Worm (Caenorhabditis elegans) whole organism, mixed stage, embryonic: ENCODE results near the gene moc-3.

Source experiments
- M03D4.4 ChIP-seq: sonication (generic microtip); optimal IDR thresholded peaks from 2 replicates; lab custom pipeline; 2017; ENCODE audit warnings: mild to moderate bottlenecking, missing genetic modification characterization, missing compliant biosample characterization
- bed-3 ChIP-seq: fragments of 200-800 bp; sonication (Bioruptor generic); optimal IDR thresholded peaks from 3 replicates; lab custom pipeline; 2018; ENCODE audit warnings: mild to moderate bottlenecking, missing genetic modification characterization, moderate library complexity, missing compliant biosample characterization
- blmp-1 ChIP-seq: fragments of 150-350 bp; optimal IDR thresholded peaks from 2 replicates; lab custom pipeline; 2014; ENCODE audit warnings: missing biosample characterization, missing genetic modification characterization
- ceh-39 ChIP-seq: fragments of 150-350 bp; optimal IDR thresholded peaks from 2 replicates; lab custom pipeline; 2014; ENCODE audit warnings: missing biosample characterization, missing genetic modification characterization
- ceh-43 ChIP-seq: fragments of 200-800 bp; sonication (Bioruptor generic); optimal IDR thresholded peaks from 2 replicates; lab custom pipeline; 2018; ENCODE audit warnings: mild to moderate bottlenecking, missing genetic modification characterization, moderate library complexity, missing compliant biosample characterization
- ceh-83 ChIP-seq: fragments of 200-800 bp; sonication (Bioruptor generic); optimal IDR thresholded peaks from 2 replicates; lab custom pipeline; 2018; ENCODE audit warnings: mild to moderate bottlenecking, missing genetic modification characterization, missing compliant biosample characterization
- ces-1 ChIP-seq: fragments of 150-350 bp; optimal IDR thresholded peaks from 2 replicates; lab custom pipeline; 2014; ENCODE audit warnings: missing biosample characterization, missing genetic modification reagents, missing genetic modification characterization
- cnd-1 ChIP-seq: fragments of 200-800 bp; sonication (Bioruptor generic); optimal IDR thresholded peaks from 2 replicates; lab custom pipeline; 2018; ENCODE audit warnings: mild to moderate bottlenecking, missing genetic modification characterization, missing compliant biosample characterization
- drap-1 ChIP-seq: fragments of 200-800 bp; sonication (Bioruptor generic); optimal IDR thresholded peaks from 3 replicates; lab custom pipeline; 2018; ENCODE audit warnings: mild to moderate bottlenecking, missing genetic modification characterization, missing compliant biosample characterization
- elt-1 ChIP-seq: sonication (generic microtip); optimal IDR thresholded peaks from 2 replicates; lab custom pipeline; 2017; ENCODE audit warnings: missing genetic modification characterization, mild to moderate bottlenecking, missing compliant biosample characterization, antibody characterized with exemption, moderate library complexity, borderline replicate concordance; ENCODE audit not compliant: insufficient read depth
- elt-3 ChIP-seq: fragments of 150-350 bp; optimal IDR thresholded peaks from 2 replicates; lab custom pipeline; 2014; ENCODE audit warnings: missing biosample characterization, missing genetic modification characterization
- ham-2 ChIP-seq: fragments of 200-800 bp; sonication (Bioruptor generic); optimal IDR thresholded peaks from 2 replicates; lab custom pipeline; 2018; ENCODE audit warnings: mild to moderate bottlenecking, missing genetic modification characterization, missing compliant biosample characterization
- hlh-1 ChIP-seq: fragments of 150-350 bp; optimal IDR thresholded peaks from 2 replicates; lab custom pipeline; 2014; ENCODE audit warnings: missing biosample characterization, missing genetic modification reagents, missing genetic modification characterization
- lin-32 ChIP-seq: fragments of 200-800 bp; sonication (Bioruptor generic); optimal IDR thresholded peaks from 2 replicates; lab custom pipeline; 2018; ENCODE audit warnings: mild to moderate bottlenecking, missing genetic modification characterization, missing compliant biosample characterization
- lsy-2 ChIP-seq: fragments of 150-350 bp; optimal IDR thresholded peaks from 2 replicates; lab custom pipeline; 2014; ENCODE audit warnings: missing biosample characterization, missing genetic modification characterization
- mab-5 ChIP-seq: fragments of 150-350 bp; optimal IDR thresholded peaks from 2 replicates; lab custom pipeline; 2014; ENCODE audit warnings: missing biosample characterization, missing genetic modification characterization
- mls-2 ChIP-seq: sonication (generic microtip); optimal IDR thresholded peaks from 2 replicates; lab custom pipeline; 2016; ENCODE audit warnings: mild to moderate bottlenecking, missing genetic modification characterization, moderate library complexity, missing compliant biosample characterization
- nhr-12 ChIP-seq: fragments of 150-350 bp; optimal IDR thresholded peaks from 2 replicates; lab custom pipeline; 2014; ENCODE audit warnings: missing biosample characterization, missing genetic modification characterization
- nhr-2 ChIP-seq: fragments of 150-350 bp; optimal IDR thresholded peaks from 2 replicates; lab custom pipeline; 2014; ENCODE audit warnings: missing biosample characterization, missing genetic modification characterization
- nhr-237 ChIP-seq: fragments of 150-350 bp; optimal IDR thresholded peaks from 2 replicates; lab custom pipeline; 2014; ENCODE audit warnings: missing biosample characterization, missing genetic modification characterization
- nhr-28 ChIP-seq: fragments of 150-350 bp; optimal IDR thresholded peaks from 2 replicates; lab custom pipeline; 2014; ENCODE audit warnings: missing biosample characterization, missing genetic modification characterization
- nhr-76 ChIP-seq: sonication (generic microtip); optimal IDR thresholded peaks from 2 replicates; lab custom pipeline; 2017; ENCODE audit warnings: missing biosample characterization, missing genetic modification characterization
- pha-4 ChIP-seq: fragments of 150-350 bp; optimal IDR thresholded peaks from 2 replicates; lab custom pipeline; 2018; ENCODE audit warnings: missing biosample characterization, missing genetic modification reagents, missing genetic modification characterization
- sem-2 ChIP-seq: fragments of 200-800 bp; sonication (Bioruptor generic); optimal IDR thresholded peaks from 2 replicates; lab custom pipeline; 2018; ENCODE audit warnings: mild to moderate bottlenecking, missing genetic modification characterization, missing compliant biosample characterization
- sptf-1 ChIP-seq: sonication (generic microtip); optimal IDR thresholded peaks from 2 replicates; lab custom pipeline; 2017; ENCODE audit warnings: mild to moderate bottlenecking, missing genetic modification characterization, moderate library complexity, missing compliant biosample characterization
- tbx-8 ChIP-seq: fragments of 200-800 bp; sonication (Bioruptor generic); optimal IDR thresholded peaks from 2 replicates; lab custom pipeline; 2018; ENCODE audit warnings: mild to moderate bottlenecking, missing genetic modification characterization, moderate library complexity, missing compliant biosample characterization
- unc-120 ChIP-seq: sonication (generic microtip); optimal IDR thresholded peaks from 2 replicates; lab custom pipeline; 2017; ENCODE audit warnings: missing genetic modification characterization, missing compliant biosample characterization; ENCODE audit not compliant: poor library complexity, severe bottlenecking
- unc-39 ChIP-seq: fragments of 150-350 bp; optimal IDR thresholded peaks from 2 replicates; lab custom pipeline; 2014; ENCODE audit warnings: missing biosample characterization, missing genetic modification characterization
- zip-8 ChIP-seq: fragments of 150-350 bp; optimal IDR thresholded peaks from 2 replicates; lab custom pipeline; 2014; ENCODE audit warnings: missing biosample characterization, missing genetic modification characterization
- ztf-11 ChIP-seq: fragments of 150-350 bp; optimal IDR thresholded peaks from 2 replicates; lab custom pipeline; 2014; ENCODE audit warnings: missing biosample characterization, missing genetic modification characterization

Gene moc-3

ce11 chrIV:8107502-8107901, 22.9 kb upstream of the moc-3 start, which contains the start of gene rabs-5:
Gene rabs-5, minus strand, starts transcription at chrIV:8107602.
- TF ChIP-seq ceh-39 (tag; lab: Kevin White, UChicago), result no peak
- no peak for TF ChIP-seq zip-8 (tag; lab: Kevin White, UChicago)
- peak; percentile 11 for TF ChIP-seq ces-1 (GFP tag; lab: Kevin White, UChicago)

ce11 chrIV:8112187-8112586, 18.2 kb upstream of the moc-3 start, which contains the start of gene Y42H9AR.4:
Gene Y42H9AR.4, minus strand, starts transcription at chrIV:8112218.
- TF ChIP-seq ceh-39 (tag; lab: Kevin White, UChicago), result no peak
- TF ChIP-seq tbx-8 (GFP tag; lab: Kevin White, UChicago), result no peak
- no peak for TF ChIP-seq nhr-76 (tag; lab: Kevin White, UChicago)
- TF ChIP-seq cnd-1 (tag; lab: Kevin White, UChicago), result no peak
- TF ChIP-seq ceh-83 (GFP tag; lab: Kevin White, UChicago), result no peak
- no peak for TF ChIP-seq drap-1 (GFP tag; lab: Kevin White, UChicago)
- no peak for TF ChIP-seq pha-4 (tag; lab: Kevin White, UChicago)
- peak; percentile 65 for TF ChIP-seq lin-32
- peak; percentile 67 for TF ChIP-seq unc-120
- no peak for TF ChIP-seq zip-8 (tag; lab: Kevin White, UChicago)
- no peak for TF ChIP-seq ceh-43 (GFP tag; lab: Kevin White, UChicago)
- TF ChIP-seq blmp-1 (tag; lab: Kevin White, UChicago), result peak; percentile 2
- TF ChIP-seq mls-2 (tag; lab: Kevin White, UChicago), result no peak
- no peak for TF ChIP-seq lsy-2 (tag; lab: Kevin White, UChicago)

ce11 chrIV:8112646-8113045, 17.7 kb upstream of the moc-3 start:
- TF ChIP-seq ces-1 (GFP tag; lab: Kevin White, UChicago), result peak; percentile 31
- TF ChIP-seq nhr-12, result no peak
- TF ChIP-seq M03D4.4 (tag; lab: Kevin White, UChicago), result no peak

- TF ChIP-seq ztf-11 (tag; lab: Kevin White, UChicago) (no peak), hlh-1 (tag; lab: Kevin White, UChicago) (no peak), ces-1 (GFP tag; lab: Kevin White, UChicago) (peak; percentile 67), lsy-2 (tag; lab: Kevin White, UChicago) (peak; percentile 48)
Measured at ce11 chrIV:8113161-8113560, 17.2 kb upstream of the moc-3 start, which contains the start of gene Y42H9AR.1. Gene Y42H9AR.1, plus strand, starts transcription at chrIV:8113393.

- TF ChIP-seq sptf-1 (no peak), nhr-28 (tag; lab: Kevin White, UChicago) (no peak), bed-3 (GFP tag; lab: Kevin White, UChicago) (no peak), nhr-2 (tag; lab: Kevin White, UChicago) (no peak), mab-5 (tag; lab: Kevin White, UChicago) (no peak), tbx-8 (GFP tag; lab: Kevin White, UChicago) (no peak), lsy-2 (tag; lab: Kevin White, UChicago) (no peak), nhr-76 (tag; lab: Kevin White, UChicago) (no peak), pha-4 (tag; lab: Kevin White, UChicago) (no peak), nhr-12 (no peak)
Measured at ce11 chrIV:8114535-8114934, 15.8 kb upstream of the moc-3 start.

- no peak for TF ChIP-seq lin-32
- no peak for TF ChIP-seq elt-1 (tag; lab: Kevin White, UChicago)
Measured at ce11 chrIV:8115462-8115861, 14.9 kb upstream of the moc-3 start, which contains the start of gene irld-8. Gene irld-8, plus strand, starts transcription at chrIV:8115762.

ce11 chrIV:8118790-8119189, 11.6 kb upstream of the moc-3 start, which contains the start of gene F42G8.8:
Gene F42G8.8, plus strand, starts transcription at chrIV:8119090.
- TF ChIP-seq hlh-1 (tag; lab: Kevin White, UChicago), result no peak
- TF ChIP-seq ceh-39 (tag; lab: Kevin White, UChicago), result no peak
- no peak for TF ChIP-seq lin-32
- TF ChIP-seq unc-39, result no peak
- TF ChIP-seq nhr-2 (tag; lab: Kevin White, UChicago), result no peak
- no peak for TF ChIP-seq pha-4 (tag; lab: Kevin White, UChicago)
- TF ChIP-seq bed-3 (GFP tag; lab: Kevin White, UChicago), result no peak
- TF ChIP-seq ham-2 (GFP tag; lab: Kevin White, UChicago), result no peak
- TF ChIP-seq drap-1 (GFP tag; lab: Kevin White, UChicago), result no peak
- no peak for TF ChIP-seq nhr-237 (tag; lab: Kevin White, UChicago)
- no peak for TF ChIP-seq nhr-28 (tag; lab: Kevin White, UChicago)
- no peak for TF ChIP-seq M03D4.4 (tag; lab: Kevin White, UChicago)
- no peak for TF ChIP-seq ceh-43 (GFP tag; lab: Kevin White, UChicago)
- no peak for TF ChIP-seq sptf-1
- TF ChIP-seq sem-2 (GFP tag; lab: Kevin White, UChicago), result no peak
- TF ChIP-seq ztf-11 (tag; lab: Kevin White, UChicago), result no peak
- TF ChIP-seq tbx-8 (GFP tag; lab: Kevin White, UChicago), result no peak
- no peak for TF ChIP-seq elt-3 (tag; lab: Kevin White, UChicago)
- TF ChIP-seq ces-1 (GFP tag; lab: Kevin White, UChicago), result no peak
